Worm (Caenorhabditis elegans): Measurements from ENCODE around the gene hmg-12.
A peak's percentile ranks its signal among the peaks of the same experiment; 100 is the strongest.

The hmg-12 gene

ce11 chrII:11925203-11925602 lies 8.9 kb downstream of the hmg-12 start:
- no peak for TF ChIP-seq lin-11 (tag; optimal IDR thresholded peaks at IDR 0.05)
- TF ChIP-seq che-1 (tag; optimal IDR thresholded peaks at IDR 0.05), result no peak
- TF ChIP-seq hlh-30 (tag; optimal IDR thresholded peaks at IDR 0.05; ENCODE audit: insufficient read depth), result no peak

ce11 chrII:11926501-11926900 lies 10.2 kb downstream of the hmg-12 start:
- TF ChIP-seq ceh-24 (tag; optimal IDR thresholded peaks at IDR 0.05) (no peak), nhr-232 (tag; optimal IDR thresholded peaks at IDR 0.05) (no peak), ref-2 (tag; optimal IDR thresholded peaks at IDR 0.05) (no peak), ets-4 (tag; optimal IDR thresholded peaks at IDR 0.05) (no peak), elt-2 (tag; optimal IDR thresholded peaks at IDR 0.05) (no peak), hlh-30 (tag; optimal IDR thresholded peaks at IDR 0.05; ENCODE audit: insufficient read depth) (no peak), gmeb-2 (tag; optimal IDR thresholded peaks at IDR 0.05) (no peak), ceh-14 (tag; optimal IDR thresholded peaks at IDR 0.05) (no peak), dmd-4 (tag; optimal IDR thresholded peaks at IDR 0.05; ENCODE audit: borderline replicate concordance) (no peak), pros-1 (tag; optimal IDR thresholded peaks at IDR 0.05) (no peak), eyg-1 (tag; optimal IDR thresholded peaks at IDR 0.05) (no peak), rnt-1 (tag; optimal IDR thresholded peaks at IDR 0.05) (no peak), fkh-10 (GFP tag; optimal IDR thresholded peaks at IDR 0.05) (no peak), ceh-30 (tag; optimal IDR thresholded peaks at IDR 0.05) (no peak), sdc-2 (tag; optimal IDR thresholded peaks at IDR 0.05) (no peak), Y22D7AL.16 (tag; optimal IDR thresholded peaks at IDR 0.05) (no peak), ceh-18 (tag; optimal IDR thresholded peaks at IDR 0.05) (no peak), pha-4 (tag; optimal IDR thresholded peaks at IDR 0.05) (no peak), sox-2 (GFP tag; IDR thresholded peaks at IDR 0.05) (no peak)

- no peak for TF ChIP-seq C38D4.7 (GFP tag; optimal IDR thresholded peaks at IDR 0.05)
- TF ChIP-seq pag-3 (tag; optimal IDR thresholded peaks at IDR 0.05; ENCODE audit: borderline replicate concordance), result no peak
- TF ChIP-seq K02D7.2 (tag; optimal IDR thresholded peaks at IDR 0.05), result no peak
- TF ChIP-seq unc-55 (GFP tag; optimal IDR thresholded peaks at IDR 0.05), result no peak
- no peak for TF ChIP-seq elt-2 (tag; optimal IDR thresholded peaks at IDR 0.05)
- no peak for TF ChIP-seq sdc-2 (tag; optimal IDR thresholded peaks at IDR 0.05)
- TF ChIP-seq ceh-31 (tag; optimal IDR thresholded peaks at IDR 0.05), result no peak
- TF ChIP-seq pax-1 (tag; optimal IDR thresholded peaks at IDR 0.05), result no peak
Observed at ce11 chrII:11928752-11929151, 12.4 kb downstream of the hmg-12 start.

ce11 chrII:11930132-11930531 lies 13.8 kb downstream of the hmg-12 start:
- peak; percentile 56 for TF ChIP-seq dve-1 (tag; optimal IDR thresholded peaks at IDR 0.05)
- TF ChIP-seq unc-3 (GFP tag; conservative IDR thresholded peaks at IDR 0.05), result no peak
- no peak for TF ChIP-seq unc-3 (tag; optimal IDR thresholded peaks at IDR 0.05)

ce11 chrII:11935266-11935665 lies 19.0 kb downstream of the hmg-12 start, which contains the start of gene lin-29:
Gene lin-29 (minus strand): TSS chrII:11935343.
- TF ChIP-seq zip-5 (tag; optimal IDR thresholded peaks at IDR 0.05) (no peak), pha-4 (tag; optimal IDR thresholded peaks at IDR 0.05) (no peak), hlh-6 (tag; optimal IDR thresholded peaks at IDR 0.05) (no peak), eyg-1 (tag; optimal IDR thresholded peaks at IDR 0.05) (no peak), ceh-24 (tag; optimal IDR thresholded peaks at IDR 0.05) (no peak), ceh-31 (tag; optimal IDR thresholded peaks at IDR 0.05) (no peak), unc-55 (GFP tag; optimal IDR thresholded peaks at IDR 0.05) (no peak), ztf-16 (tag; optimal IDR thresholded peaks at IDR 0.05) (no peak), ceh-14 (tag; optimal IDR thresholded peaks at IDR 0.05) (no peak), ceh-19 (GFP tag; optimal IDR thresholded peaks at IDR 0.05) (no peak), F13H6.1 (tag; optimal IDR thresholded peaks at IDR 0.05) (no peak), pha-2 (tag; optimal IDR thresholded peaks at IDR 0.05) (no peak)
